Worm (Caenorhabditis elegans) whole organism, late embryonic: ENCODE data around the gene crls-1.
A peak's percentile ranks its signal among the peaks of the same experiment; 100 is the strongest.

Source experiments
- C08G9.2 ChIP-seq: sonication (generic microtip); optimal IDR thresholded peaks from 2 replicates; lab custom pipeline; 2016; ENCODE audit warnings: mild to moderate bottlenecking, missing genetic modification characterization, moderate library complexity, missing compliant biosample characterization
- C38D4.7 ChIP-seq: fragments of 200-800 bp; sonication (Bioruptor generic); optimal IDR thresholded peaks from 2 replicates; lab custom pipeline; 2018; ENCODE audit warnings: mild to moderate bottlenecking, missing genetic modification characterization, moderate library complexity, missing compliant biosample characterization
- F13H6.1 ChIP-seq: sonication (generic microtip); optimal IDR thresholded peaks from 2 replicates; lab custom pipeline; 2016; ENCODE audit warnings: missing genetic modification characterization, missing compliant biosample characterization
- K02D7.2 ChIP-seq: sonication (generic microtip); optimal IDR thresholded peaks from 2 replicates; lab custom pipeline; 2017; ENCODE audit warnings: mild to moderate bottlenecking, missing genetic modification characterization, missing compliant biosample characterization
- T23F11.4 ChIP-seq: fragments of 200-800 bp; sonication (Bioruptor generic); optimal IDR thresholded peaks from 2 replicates; lab custom pipeline; 2018; ENCODE audit warnings: mild to moderate bottlenecking, missing genetic modification characterization, missing compliant biosample characterization
- ahr-1 ChIP-seq: sonication (generic microtip); optimal IDR thresholded peaks from 2 replicates; lab custom pipeline; 2016; ENCODE audit warnings: missing genetic modification characterization, missing compliant biosample characterization
- ama-1 ChIP-seq: fragments of 150-350 bp; optimal IDR thresholded peaks from 2 replicates; lab custom pipeline; 2014
- ceh-2 ChIP-seq: sonication (generic microtip); optimal IDR thresholded peaks from 2 replicates; lab custom pipeline; 2016; ENCODE audit warnings: missing genotype, missing genetic modification characterization, missing compliant biosample characterization
- ceh-30 ChIP-seq: fragments of 150-350 bp; optimal IDR thresholded peaks from 2 replicates; lab custom pipeline; 2014; ENCODE audit warnings: missing biosample characterization, missing genetic modification characterization
- ceh-31 ChIP-seq: sonication (generic microtip); optimal IDR thresholded peaks from 2 replicates; lab custom pipeline; 2016; ENCODE audit warnings: missing genetic modification characterization, missing compliant biosample characterization
- ceh-45 ChIP-seq: fragments of 200-800 bp; sonication (Bioruptor generic); IDR thresholded peaks from 2 replicates; pipeline ENCODE4 v1.3.6; 2022; ENCODE audit warnings: missing genetic modification reagents, missing genetic modification characterization, missing compliant biosample characterization
- ceh-48 ChIP-seq: sonication (generic microtip); optimal IDR thresholded peaks from 2 replicates; lab custom pipeline; 2016; ENCODE audit warnings: missing genetic modification characterization, inconsistent platforms, missing compliant biosample characterization
- ceh-9 ChIP-seq: sonication (generic microtip); optimal IDR thresholded peaks from 2 replicates; lab custom pipeline; 2016; ENCODE audit warnings: mild to moderate bottlenecking, missing genetic modification characterization, inconsistent platforms, missing compliant biosample characterization
- dmd-4 ChIP-seq: sonication (generic microtip); optimal IDR thresholded peaks from 2 replicates; lab custom pipeline; 2016; ENCODE audit warnings: borderline replicate concordance, missing genetic modification characterization, missing compliant biosample characterization
- elt-2 ChIP-seq: sonication (generic microtip); optimal IDR thresholded peaks from 2 replicates; lab custom pipeline; 2016; ENCODE audit warnings: missing genetic modification reagents, missing genetic modification characterization, missing compliant biosample characterization
- elt-4 ChIP-seq: sonication (generic microtip); optimal IDR thresholded peaks from 2 replicates; lab custom pipeline; 2016; ENCODE audit warnings: missing genetic modification characterization, missing compliant biosample characterization
- ets-4 ChIP-seq: sonication (generic microtip); optimal IDR thresholded peaks from 2 replicates; lab custom pipeline; 2016; ENCODE audit warnings: missing genetic modification characterization, missing compliant biosample characterization
- hlh-6 ChIP-seq: sonication (generic microtip); optimal IDR thresholded peaks from 2 replicates; lab custom pipeline; 2016; ENCODE audit warnings: missing genotype, missing genetic modification characterization, missing compliant biosample characterization
- hlh-8 ChIP-seq: sonication (generic microtip); optimal IDR thresholded peaks from 2 replicates; lab custom pipeline; 2016; ENCODE audit warnings: missing genotype, missing genetic modification characterization, missing compliant biosample characterization
- madf-2 ChIP-seq: sonication (generic microtip); optimal IDR thresholded peaks from 2 replicates; lab custom pipeline; 2017; ENCODE audit warnings: missing genetic modification characterization, missing compliant biosample characterization
- nfya-1 ChIP-seq: sonication (generic microtip); optimal IDR thresholded peaks from 2 replicates; lab custom pipeline; 2017; ENCODE audit warnings: missing genetic modification characterization, mild to moderate bottlenecking, missing compliant biosample characterization, antibody characterized with exemption, moderate library complexity
- odd-2 ChIP-seq: sonication (generic microtip); optimal IDR thresholded peaks from 2 replicates; lab custom pipeline; 2017; ENCODE audit warnings: antibody characterized with exemption, mild to moderate bottlenecking, missing genetic modification characterization, missing compliant biosample characterization
- pat-9 ChIP-seq: fragments of 200-800 bp; sonication (Bioruptor generic); optimal IDR thresholded peaks from 2 replicates; lab custom pipeline; 2018; ENCODE audit warnings: mild to moderate bottlenecking, missing genetic modification characterization, moderate library complexity, missing compliant biosample characterization
- pax-1 ChIP-seq: fragments of 150-350 bp; optimal IDR thresholded peaks from 2 replicates; lab custom pipeline; 2014; ENCODE audit warnings: missing biosample characterization, missing genetic modification characterization
- pha-2 ChIP-seq: sonication (generic microtip); optimal IDR thresholded peaks from 2 replicates; lab custom pipeline; 2017; ENCODE audit warnings: mild to moderate bottlenecking, missing genetic modification characterization, missing compliant biosample characterization
- pha-4 ChIP-seq: fragments of 150-350 bp; optimal IDR thresholded peaks from 2 replicates; lab custom pipeline; 2018; ENCODE audit warnings: missing biosample characterization, missing genetic modification reagents, missing genetic modification characterization
- pros-1 ChIP-seq: fragments of 150-350 bp; optimal IDR thresholded peaks from 2 replicates; lab custom pipeline; 2014; ENCODE audit warnings: missing biosample characterization, missing genetic modification reagents, missing genetic modification characterization
- ref-2 ChIP-seq: sonication (generic microtip); optimal IDR thresholded peaks from 2 replicates; lab custom pipeline; 2016; ENCODE audit warnings: missing genetic modification characterization, missing compliant biosample characterization
- sox-2 ChIP-seq: fragments of 200-800 bp; sonication (Bioruptor generic); IDR thresholded peaks from 2 replicates; pipeline ENCODE4 v1.3.6; 2022; ENCODE audit warnings: missing genetic modification reagents, missing genetic modification characterization, missing compliant biosample characterization
- tbx-2 ChIP-seq: sonication (generic microtip); optimal IDR thresholded peaks from 2 replicates; lab custom pipeline; 2016; ENCODE audit warnings: missing genetic modification characterization, missing compliant biosample characterization
- tbx-7 ChIP-seq: sonication (generic microtip); optimal IDR thresholded peaks from 2 replicates; lab custom pipeline; 2016; ENCODE audit warnings: missing genotype, missing genetic modification characterization, missing compliant biosample characterization
- unc-3 ChIP-seq, 2 experiments: fragments of 200-800 bp in 1 of 2; sonication (Bioruptor generic) in 1 of 2; sonication (generic microtip) in 1 of 2; conservative IDR thresholded peaks in 1 of 2; optimal IDR thresholded peaks in 1 of 2; 2 replicates each; pipeline versions ENCODE4 v1.3.6 to Lab custom; 2016 to 2022; ENCODE audit warnings: missing compliant biosample characterization in 2 of 2, missing genetic modification characterization in 2 of 2, missing genetic modification reagents in 1 of 2
- zip-5 ChIP-seq: sonication (generic microtip); optimal IDR thresholded peaks from 2 replicates; lab custom pipeline; 2016; ENCODE audit warnings: missing genetic modification characterization, missing compliant biosample characterization
- ztf-16 ChIP-seq: sonication (generic microtip); optimal IDR thresholded peaks from 2 replicates; lab custom pipeline; 2017; ENCODE audit warnings: missing genetic modification characterization, missing compliant biosample characterization

Gene crls-1

DNA sequence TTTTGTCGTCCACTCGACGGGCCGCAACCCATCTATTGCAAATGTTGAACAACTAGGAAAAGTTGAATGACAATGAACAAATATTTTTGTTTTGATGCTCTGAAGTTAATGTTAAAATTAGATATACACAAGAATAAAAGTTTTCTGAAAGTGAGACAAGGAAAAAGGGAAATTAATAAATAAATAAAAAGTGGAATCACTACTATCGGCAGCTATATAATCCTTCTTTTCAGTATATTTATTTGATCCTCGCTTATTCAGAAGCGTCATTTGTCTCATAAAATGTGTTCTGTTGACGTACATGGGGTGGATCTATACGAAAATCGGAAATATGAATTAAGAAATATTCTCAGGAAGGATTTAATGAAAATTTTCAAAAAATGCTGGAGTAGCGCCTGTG, 16.5 kb upstream of the crls-1 start, which contains the start of gene pef-1:
TSS of gene pef-1 (minus strand) at position 101 of the 400 bp plus-strand sequence.
- TF ChIP-seq pha-2 (tag; lab: Kevin White, UChicago): no peak
- TF ChIP-seq pros-1: no peak
- TF ChIP-seq, all 69 proteins: peak for 0

DNA sequence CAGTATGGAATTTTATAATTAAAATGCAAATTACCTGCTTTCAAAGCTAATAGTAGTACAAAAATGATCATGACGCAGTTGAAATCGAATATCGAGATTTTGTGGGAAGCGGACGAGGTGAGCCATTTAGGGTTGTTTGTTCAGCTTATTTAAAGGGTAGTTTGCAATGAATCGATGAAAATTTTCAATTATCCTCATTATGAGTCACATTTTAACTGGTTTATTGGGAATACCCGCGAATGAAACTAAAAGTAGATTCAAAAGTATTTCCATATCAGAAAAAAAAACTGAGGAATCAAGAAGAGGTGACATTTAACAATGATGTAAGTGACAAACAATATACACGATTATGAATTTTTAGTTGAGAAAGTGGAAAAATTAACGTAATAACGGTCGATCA, 9.6 kb upstream of the crls-1 start, which contains the start of gene F23H11.7:
TSS of gene F23H11.7 (minus strand) at position 101 of the 400 bp plus-strand sequence.
- TF ChIP-seq ceh-2 (tag; lab: Kevin White, UChicago): no peak
- TF ChIP-seq odd-2 (tag; lab: Kevin White, UChicago): no peak
- no peak for TF ChIP-seq elt-2
- no peak for TF ChIP-seq ztf-16 (tag; lab: Kevin White, UChicago)
- TF ChIP-seq ceh-31 (tag; lab: Kevin White, UChicago): no peak
- no peak for TF ChIP-seq pat-9 (tag; lab: Kevin White, UChicago)
- TF ChIP-seq madf-2: no peak
- TF ChIP-seq unc-3 (GFP tag; conservative IDR thresholded peaks at IDR 0.05; lab: Robert Waterston, UW): no peak
- no peak for TF ChIP-seq unc-3 (tag; optimal IDR thresholded peaks at IDR 0.05; lab: Kevin White, UChicago)
- TF ChIP-seq hlh-8 (tag; lab: Kevin White, UChicago): no peak
- TF ChIP-seq K02D7.2 (tag; lab: Kevin White, UChicago): no peak
- no peak for TF ChIP-seq F13H6.1 (tag; lab: Kevin White, UChicago)
- TF ChIP-seq pax-1 (tag; lab: Kevin White, UChicago): no peak
- TF ChIP-seq hlh-6 (tag; lab: Kevin White, UChicago): no peak
- no peak for TF ChIP-seq ama-1 (lab: Kevin White, UChicago)
- no peak for TF ChIP-seq elt-4 (tag; lab: Kevin White, UChicago)
- TF ChIP-seq ceh-45 (GFP tag; lab: Robert Waterston, UW): no peak
- TF ChIP-seq C38D4.7 (GFP tag; lab: Kevin White, UChicago): no peak
- TF ChIP-seq sox-2: no peak
- TF ChIP-seq C08G9.2 (tag; lab: Kevin White, UChicago): no peak

DNA sequence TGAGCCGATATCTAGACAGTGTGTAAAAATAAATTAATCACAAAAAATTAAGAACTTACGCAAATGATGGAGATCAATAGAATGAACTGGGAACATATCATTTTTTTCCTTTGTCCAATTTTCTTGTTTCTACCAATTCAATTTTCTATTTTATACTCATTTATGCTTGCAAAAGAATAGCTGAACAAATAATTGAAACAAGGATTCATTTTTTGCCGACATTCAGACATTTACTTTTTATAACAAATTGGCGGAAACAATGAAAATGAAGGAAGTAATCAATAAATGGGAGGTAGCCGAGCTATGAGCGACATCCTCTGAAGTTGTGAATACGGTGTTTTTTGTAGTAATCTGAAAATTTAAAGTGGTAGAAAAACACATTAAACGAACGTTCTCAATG, 7.2 kb upstream of the crls-1 start, which contains the start of gene idpp-13:
TSS of gene idpp-13 (minus strand) at position 101 of the 400 bp plus-strand sequence.
- TF ChIP-seq unc-3 (GFP tag; conservative IDR thresholded peaks at IDR 0.05; lab: Robert Waterston, UW): no peak
- TF ChIP-seq unc-3 (tag; optimal IDR thresholded peaks at IDR 0.05; lab: Kevin White, UChicago): no peak
- no peak for TF ChIP-seq tbx-2 (tag; lab: Kevin White, UChicago)
- TF ChIP-seq ahr-1: no peak
- no peak for TF ChIP-seq hlh-6 (tag; lab: Kevin White, UChicago)
- no peak for TF ChIP-seq pha-2 (tag; lab: Kevin White, UChicago)
- TF ChIP-seq tbx-7: no peak
- TF ChIP-seq pha-4 (tag; lab: Kevin White, UChicago): no peak
- TF ChIP-seq ceh-9 (tag; lab: Kevin White, UChicago): no peak
- TF ChIP-seq ceh-2 (tag; lab: Kevin White, UChicago): no peak
- TF ChIP-seq elt-2: no peak

- TF ChIP-seq ceh-48: peak; percentile 57
- no peak for TF ChIP-seq ref-2
These were observed 1.0 kb upstream of the crls-1 start, which contains the start of the genes F23H11.5 and bra-2 for ce11 chrIII:910540-911311. Gene F23H11.5, minus strand, starts transcription at chrIII:910590. Gene bra-2, plus strand, starts transcription at chrIII:911261.

DNA sequence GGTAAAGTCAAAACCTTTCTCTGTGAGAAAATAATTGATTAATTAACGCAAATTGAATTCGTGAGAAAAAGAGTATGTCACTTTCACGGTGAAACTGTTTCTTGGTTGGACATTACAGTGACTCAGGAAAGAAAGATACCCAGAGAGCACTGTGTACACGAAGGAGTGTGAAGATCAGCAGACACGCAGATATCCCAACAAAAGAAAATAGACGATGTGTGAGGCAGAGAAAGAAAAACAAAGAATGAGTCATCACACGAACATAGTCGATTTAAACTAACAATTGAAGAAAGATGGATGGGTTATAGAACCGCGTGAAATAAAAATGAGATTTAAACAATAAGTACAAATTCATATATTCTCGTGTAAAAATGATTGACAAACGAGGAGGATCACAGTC, 1.7 kb downstream of the crls-1 start:
- TF ChIP-seq T23F11.4 (GFP tag; lab: Kevin White, UChicago) (no peak), nfya-1 (peak; percentile 30), ceh-30 (no peak), dmd-4 (tag; lab: Kevin White, UChicago) (no peak), madf-2 (no peak), pax-1 (tag; lab: Kevin White, UChicago) (no peak), zip-5 (no peak), ets-4 (tag; lab: Kevin White, UChicago) (no peak)
